Fruit fly (Drosophila melanogaster) whole organism, wandering third instar larva: Measurements from ENCODE around the gene tll.

Source experiments
- Abd-B ChIP-seq: fragments of >200 bp; optimal IDR thresholded peaks from 2 replicates; lab custom pipeline; 2017; ENCODE audit warnings: missing biosample characterization, missing genetic modification characterization
- CG32264 ChIP-seq: fragments of 200-800 bp; sonication (Bioruptor generic); optimal IDR thresholded peaks from 2 replicates; lab custom pipeline; 2016; ENCODE audit warnings: missing biosample characterization, missing genetic modification characterization
- CG9705 ChIP-seq: fragments of 200-800 bp; sonication (Bioruptor generic); optimal IDR thresholded peaks from 2 replicates; lab custom pipeline; 2018; ENCODE audit warnings: missing biosample characterization, mild to moderate bottlenecking, missing genetic modification characterization
- CrebA ChIP-seq: fragments of 200-800 bp; sonication (Bioruptor generic); optimal IDR thresholded peaks from 2 replicates; lab custom pipeline; 2016; ENCODE audit warnings: missing biosample characterization, mild to moderate bottlenecking, missing genetic modification characterization, borderline replicate concordance
- HLH106 ChIP-seq: fragments of 200-800 bp; optimal IDR thresholded peaks from 3 replicates; lab custom pipeline; 2019; ENCODE audit warnings: missing biosample characterization, mild to moderate bottlenecking, missing genetic modification characterization, moderate library complexity
- Hnf4 ChIP-seq: fragments of 200-800 bp; sonication (Bioruptor generic); optimal IDR thresholded peaks from 2 replicates; lab custom pipeline; 2016; ENCODE audit warnings: missing biosample characterization, mild to moderate bottlenecking, missing genetic modification characterization
- Hr83 ChIP-seq: fragments of 200-300 bp; sonication (Bioruptor generic); optimal IDR thresholded peaks from 2 replicates; lab custom pipeline; 2016; ENCODE audit warnings: missing biosample characterization, mild to moderate bottlenecking, missing genetic modification characterization, moderate library complexity; ENCODE audit not compliant: poor library complexity, severe bottlenecking
- Jra ChIP-seq: sonication (Bioruptor generic); optimal IDR thresholded peaks from 2 replicates; lab custom pipeline; 2016; ENCODE audit warnings: missing biosample characterization, missing genetic modification characterization
- Mio ChIP-seq: sonication (Bioruptor generic); optimal IDR thresholded peaks from 2 replicates; lab custom pipeline; 2016; ENCODE audit warnings: missing biosample characterization, missing genetic modification characterization
- Myc ChIP-seq: fragments of >200 bp; optimal IDR thresholded peaks from 2 replicates; lab custom pipeline; 2017
- N ChIP-seq: fragments of >200 bp; optimal IDR thresholded peaks from 2 replicates; lab custom pipeline; 2018; ENCODE audit warnings: missing biosample characterization, missing external identifiers, missing genetic modification characterization
- OdsH ChIP-seq: fragments of 200-800 bp; sonication (Bioruptor generic); optimal IDR thresholded peaks from 2 replicates; lab custom pipeline; 2016; ENCODE audit warnings: missing biosample characterization, mild to moderate bottlenecking, missing genetic modification characterization
- Rel ChIP-seq, 2 experiments: fragments of 200-800 bp; sonication (Bioruptor generic) in 1 of 2; optimal IDR thresholded peaks; 2 replicates in 1 of 2; 3 replicates in 1 of 2; lab custom pipeline; 2016 to 2019; ENCODE audit warnings: mild to moderate bottlenecking in 2 of 2, missing biosample characterization in 2 of 2, missing genetic modification characterization in 2 of 2, moderate library complexity in 1 of 2
- Sp1 ChIP-seq: fragments of 200-800 bp; sonication (Bioruptor generic); optimal IDR thresholded peaks from 3 replicates; lab custom pipeline; 2019; ENCODE audit warnings: missing biosample characterization, mild to moderate bottlenecking, missing genetic modification characterization, moderate library complexity
- br ChIP-seq: fragments of 200-800 bp; sonication (Bioruptor generic); optimal IDR thresholded peaks from 2 replicates; lab custom pipeline; 2016; ENCODE audit warnings: missing biosample characterization, missing genetic modification characterization
- brk ChIP-seq: fragments of 200-800 bp; sonication (Bioruptor generic); optimal IDR thresholded peaks from 2 replicates; lab custom pipeline; 2016; ENCODE audit warnings: missing biosample characterization, mild to moderate bottlenecking, missing genetic modification characterization
- dl ChIP-seq, 2 experiments: fragments of 175-275, 200-275 bp in 1 of 2; fragments of 200-275 bp in 1 of 2; sonication (Bioruptor generic); optimal IDR thresholded peaks; lab custom pipeline; 2018; ENCODE audit warnings: mild to moderate bottlenecking in 2 of 2, missing biosample characterization in 2 of 2, missing genetic modification characterization in 2 of 2, moderate library complexity in 2 of 2; ENCODE audit not compliant: partially characterized antibody in 2 of 2, insufficient read depth in 1 of 2
- dmrt93B ChIP-seq: fragments of 200-800 bp; sonication (Bioruptor generic); optimal IDR thresholded peaks from 2 replicates; lab custom pipeline; 2018; ENCODE audit warnings: missing biosample characterization, mild to moderate bottlenecking, missing genetic modification characterization
- dsf ChIP-seq: sonication (Bioruptor generic); optimal IDR thresholded peaks from 2 replicates; lab custom pipeline; 2016; ENCODE audit warnings: missing biosample characterization, missing genetic modification characterization, borderline replicate concordance
- ey ChIP-seq: fragments of 200-800 bp; sonication (Bioruptor generic); optimal IDR thresholded peaks from 2 replicates; lab custom pipeline; 2016; ENCODE audit warnings: missing biosample characterization, missing genetic modification characterization
- foxo ChIP-seq, 2 experiments: fragments of 200-800 bp; sonication (Bioruptor generic); optimal IDR thresholded peaks; 2 replicates in 1 of 2; 3 replicates in 1 of 2; lab custom pipeline; 2016 to 2017; ENCODE audit warnings: missing biosample characterization in 2 of 2, missing genetic modification characterization in 2 of 2
- fru ChIP-seq: fragments of 200-800 bp; sonication (Bioruptor generic); optimal IDR thresholded peaks from 3 replicates; lab custom pipeline; 2016; ENCODE audit warnings: missing biosample characterization, mild to moderate bottlenecking, missing genetic modification characterization
- h ChIP-seq: fragments of 200-800 bp; sonication (Bioruptor generic); optimal IDR thresholded peaks from 3 replicates; lab custom pipeline; 2016; ENCODE audit warnings: missing biosample characterization, mild to moderate bottlenecking, missing genetic modification characterization
- jim ChIP-seq: fragments of 175-275, 200-325 bp; sonication (Bioruptor generic); optimal IDR thresholded peaks from 2 replicates; lab custom pipeline; 2016; ENCODE audit warnings: missing biosample characterization, mild to moderate bottlenecking, missing genetic modification characterization
- lola ChIP-seq: fragments of >200 bp; optimal IDR thresholded peaks from 2 replicates; lab custom pipeline; 2017; ENCODE audit warnings: missing biosample characterization, missing genetic modification characterization
- psq ChIP-seq: fragments of 200-800 bp; sonication (Bioruptor generic); optimal IDR thresholded peaks from 3 replicates; lab custom pipeline; 2017; ENCODE audit warnings: missing biosample characterization, mild to moderate bottlenecking, missing genetic modification characterization, moderate library complexity
- sage ChIP-seq: fragments of 200-800 bp; sonication (Bioruptor generic); optimal IDR thresholded peaks from 2 replicates; lab custom pipeline; 2016; ENCODE audit warnings: missing biosample characterization, mild to moderate bottlenecking, missing genetic modification characterization
- sv ChIP-seq: fragments of 200-800 bp; sonication (Bioruptor generic); optimal IDR thresholded peaks from 3 replicates; lab custom pipeline; 2016; ENCODE audit warnings: missing biosample characterization, missing genetic modification characterization
- tai ChIP-seq: sonication (Bioruptor generic); optimal IDR thresholded peaks from 2 replicates; lab custom pipeline; 2016; ENCODE audit warnings: missing biosample characterization, missing genetic modification characterization
- usp ChIP-seq: fragments of >200 bp; optimal IDR thresholded peaks from 2 replicates; lab custom pipeline; 2017; ENCODE audit warnings: missing biosample characterization, missing genetic modification characterization
- woc ChIP-seq: sonication (Bioruptor generic); optimal IDR thresholded peaks from 2 replicates; lab custom pipeline; 2016; ENCODE audit warnings: missing biosample characterization, mild to moderate bottlenecking, missing genetic modification characterization

Gene tll

DNA sequence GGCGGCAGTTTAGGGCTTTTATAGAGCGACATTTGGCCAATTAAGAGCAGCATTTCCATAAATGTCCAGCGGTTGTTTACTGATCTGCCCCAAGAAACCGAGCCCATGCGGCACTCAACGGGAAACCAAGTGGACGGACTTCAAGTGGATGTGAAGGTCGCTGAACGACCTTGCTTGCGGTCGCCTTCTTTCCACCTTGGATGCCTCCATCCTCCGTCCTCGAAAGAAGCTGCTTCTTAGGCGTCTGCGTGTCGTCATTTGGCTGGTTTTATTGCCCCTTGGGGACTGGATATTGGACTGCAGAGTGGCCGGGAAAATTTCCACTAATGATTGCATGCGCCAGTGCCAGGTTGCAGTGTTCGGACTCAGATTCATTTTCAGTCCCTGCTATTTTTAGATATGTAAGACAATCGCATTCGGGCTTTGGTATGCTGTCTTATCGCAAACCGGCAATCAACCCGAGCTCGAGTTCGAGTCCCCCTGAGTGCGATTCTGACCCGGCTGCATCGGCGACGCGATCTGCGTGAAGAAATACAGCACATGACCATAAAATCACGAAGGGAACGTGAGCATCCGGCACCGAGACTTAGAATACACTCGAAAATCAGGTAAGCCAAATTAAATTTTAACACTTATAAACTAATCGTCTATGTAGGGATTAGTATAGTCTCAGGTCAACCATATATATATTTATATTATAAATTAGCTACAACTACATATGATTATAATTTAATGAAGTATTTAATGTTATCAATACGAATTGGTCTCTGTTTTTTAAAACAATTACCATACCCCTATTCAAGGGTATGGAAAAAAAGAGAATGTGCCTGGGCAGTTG is 9.3 kb upstream of the tll start (continued):
- TF ChIP-seq Rel (GFP tag; optimal IDR thresholded peaks at IDR 0.05; lab: Kevin White, UChicago) (no peak), Rel (tag; optimal IDR thresholded peaks at IDR 0.05; lab: Kevin White, UChicago) (no peak)

DNA sequence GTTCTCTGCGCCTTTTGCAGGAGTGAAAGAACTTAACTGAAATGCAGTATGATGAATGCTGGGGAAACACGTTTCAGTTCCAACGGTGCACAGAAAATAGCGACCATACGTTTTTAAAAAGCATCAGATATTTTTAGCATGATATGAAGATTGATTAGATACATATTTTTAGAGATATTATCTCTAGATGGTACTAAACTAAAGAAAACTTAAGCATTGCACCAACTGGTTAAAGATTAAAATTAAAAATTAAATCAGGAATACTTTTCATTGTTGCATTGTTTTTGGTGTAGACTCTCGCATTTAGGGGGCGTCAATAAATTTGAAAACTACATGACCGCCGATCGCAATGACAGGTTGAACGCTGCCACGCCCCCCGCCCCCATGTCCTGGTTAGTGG is 8.4 kb upstream of the tll start:
- TF ChIP-seq jim (no peak), N (GFP tag; lab: Kevin White, UChicago) (no peak), foxo (GFP tag; optimal IDR thresholded peaks at IDR 0.05; lab: Kevin White, UChicago) (peak in 1 of 2 experiments; percentile 16), Jra (GFP tag; lab: Kevin White, UChicago) (no peak), HLH106 (tag; lab: Kevin White, UChicago) (peak; percentile 36), dsf (GFP tag; lab: Kevin White, UChicago) (no peak), sage (no peak), br (GFP tag; lab: Kevin White, UChicago) (no peak), ey (GFP tag; lab: Kevin White, UChicago) (peak; percentile 5), fru (peak; percentile 45)
- TF ChIP-seq, all 38 proteins: peak for 4

DNA sequence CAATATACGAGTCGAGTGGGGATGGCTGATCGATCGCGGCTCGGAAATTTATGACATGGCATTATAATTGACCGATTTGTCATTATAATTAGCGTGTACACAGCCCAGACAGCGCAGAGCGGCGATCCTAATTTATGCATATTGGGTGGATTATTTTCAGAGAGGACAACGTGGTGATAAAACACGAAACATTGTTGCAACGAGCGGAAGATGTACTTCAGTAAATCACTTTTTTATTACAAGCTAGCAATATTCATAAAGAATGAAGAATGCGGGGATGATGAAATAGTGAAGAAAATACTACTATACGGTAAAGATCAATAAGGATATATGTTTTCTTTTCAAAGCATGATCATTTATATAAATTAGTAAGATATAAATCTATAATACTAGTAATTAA is 7.7 kb upstream of the tll start:
- TF ChIP-seq woc (GFP tag; lab: Kevin White, UChicago) (no peak), lola (GFP tag; lab: Kevin White, UChicago) (no peak), psq (GFP tag; lab: Kevin White, UChicago) (no peak), Sp1 (no peak), Abd-B (GFP tag; lab: Kevin White, UChicago) (no peak), br (GFP tag; lab: Kevin White, UChicago) (no peak), OdsH (GFP tag; lab: Kevin White, UChicago) (no peak), foxo (GFP tag; optimal IDR thresholded peaks at IDR 0.05; lab: Kevin White, UChicago) (no peak), Jra (GFP tag; lab: Kevin White, UChicago) (no peak), Myc (lab: Kevin White, UChicago) (no peak), usp (GFP tag; lab: Kevin White, UChicago) (no peak), CrebA (GFP tag; lab: Kevin White, UChicago) (no peak), Hnf4 (GFP tag; lab: Kevin White, UChicago) (no peak), CG9705 (no peak), dmrt93B (GFP tag; lab: Kevin White, UChicago) (no peak), brk (no peak), HLH106 (tag; lab: Kevin White, UChicago) (no peak), tai (GFP tag; lab: Kevin White, UChicago) (no peak)
- TF ChIP-seq, all 38 proteins: peak for 0

DNA sequence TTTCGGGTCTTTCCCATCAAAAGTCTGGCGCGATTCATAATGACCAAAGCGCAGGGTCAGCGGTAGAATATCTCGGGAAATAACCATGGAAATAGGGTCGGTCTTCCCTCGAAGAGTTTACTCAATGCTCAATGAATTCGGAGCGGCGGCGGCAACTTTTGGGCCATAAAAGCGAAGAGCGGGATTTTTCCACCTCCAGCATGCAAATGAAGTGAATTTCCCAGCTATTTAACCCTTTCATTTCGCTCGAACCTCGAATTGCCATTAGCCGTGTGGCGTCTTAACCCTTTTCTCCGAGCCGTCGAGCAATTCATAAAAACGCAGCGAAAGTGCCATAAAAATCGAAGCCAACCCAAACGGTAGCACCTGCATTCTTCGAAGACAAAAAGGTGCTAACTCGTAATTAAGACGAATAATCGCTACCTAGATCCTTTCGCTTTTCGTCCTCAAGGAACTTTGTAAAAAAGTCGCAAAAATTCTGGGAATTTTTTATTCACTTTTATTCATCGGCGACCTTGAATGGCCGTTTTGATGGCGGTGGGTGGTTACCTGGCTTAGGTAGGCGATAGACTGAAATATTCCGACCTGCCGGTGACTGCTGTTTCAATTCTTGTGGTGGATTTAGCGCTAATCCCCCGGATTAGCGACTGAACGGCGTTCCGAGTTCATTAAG is 2.5 kb upstream of the tll start:
- TF ChIP-seq Jra (GFP tag; lab: Kevin White, UChicago) (no peak), lola (GFP tag; lab: Kevin White, UChicago) (no peak), Hr83 (no peak), usp (GFP tag; lab: Kevin White, UChicago) (no peak), h (GFP tag; lab: Kevin White, UChicago) (no peak), sv (no peak), jim (no peak), Abd-B (GFP tag; lab: Kevin White, UChicago) (no peak), sage (no peak), psq (GFP tag; lab: Kevin White, UChicago) (no peak), OdsH (GFP tag; lab: Kevin White, UChicago) (no peak), br (GFP tag; lab: Kevin White, UChicago) (no peak), HLH106 (tag; lab: Kevin White, UChicago) (no peak)

DNA sequence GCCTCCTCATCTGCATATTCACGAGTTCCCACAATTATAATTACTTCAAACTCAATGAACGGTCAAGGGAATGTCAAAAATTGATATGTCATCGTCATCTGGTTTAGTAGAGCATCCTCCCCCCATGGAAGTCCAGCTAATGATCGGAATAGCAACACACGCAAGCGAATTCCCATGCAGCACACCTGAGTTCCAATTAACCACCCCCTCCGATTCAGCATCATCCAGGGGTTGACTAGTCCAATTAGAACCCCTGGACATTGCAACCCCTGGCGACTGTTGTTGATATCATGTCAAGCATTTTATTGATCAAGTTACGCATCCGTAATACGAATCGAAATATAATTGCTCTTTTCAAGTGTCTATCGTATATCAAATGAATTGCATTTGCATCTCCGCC is 1.7 kb upstream of the tll start:
- no peak for TF ChIP-seq sv
- no peak for TF ChIP-seq Myc (lab: Kevin White, UChicago)
- TF ChIP-seq Abd-B (GFP tag; lab: Kevin White, UChicago): no peak
- TF ChIP-seq dl (GFP tag; optimal IDR thresholded peaks at IDR 0.05; lab: Kevin White, UChicago; ENCODE audit: insufficient read depth in 1 of 2, partially characterized antibody in 2 of 2): no peak
- TF ChIP-seq N (GFP tag; lab: Kevin White, UChicago): no peak
- TF ChIP-seq jim: no peak
- no peak for TF ChIP-seq Mio (GFP tag; lab: Kevin White, UChicago)
- no peak for TF ChIP-seq Hr83
- no peak for TF ChIP-seq foxo (GFP tag; optimal IDR thresholded peaks at IDR 0.05; lab: Kevin White, UChicago)
- no peak for TF ChIP-seq Rel (GFP tag; optimal IDR thresholded peaks at IDR 0.05; lab: Kevin White, UChicago)
- no peak for TF ChIP-seq Rel (tag; optimal IDR thresholded peaks at IDR 0.05; lab: Kevin White, UChicago)
- no peak for TF ChIP-seq psq (GFP tag; lab: Kevin White, UChicago)
- TF ChIP-seq CG32264 (GFP tag; lab: Kevin White, UChicago): no peak
- TF ChIP-seq dsf (GFP tag; lab: Kevin White, UChicago): no peak
- TF ChIP-seq fru: no peak
- no peak for TF ChIP-seq Jra (GFP tag; lab: Kevin White, UChicago)
- no peak for TF ChIP-seq OdsH (GFP tag; lab: Kevin White, UChicago)
- TF ChIP-seq lola (GFP tag; lab: Kevin White, UChicago): no peak
